Fruit fly (Drosophila melanogaster) whole organism, prepupa: ENCODE data around the gene tyf.

Experiments
- Blimp-1 ChIP-seq: fragments of 200-800 bp; sonication (Bioruptor generic); optimal IDR thresholded peaks from 3 replicates; lab custom pipeline; 2017; ENCODE audit warnings: missing biosample characterization, missing genetic modification characterization, mild to moderate bottlenecking, moderate library complexity, missing genetic modification reagents
- CG11294 ChIP-seq: fragments of 200-800 bp; sonication (Bioruptor generic); IDR thresholded peaks from 2 replicates; pipeline ENCODE4 v1.3.6; 2022; ENCODE audit warnings: missing biosample characterization, missing genetic modification characterization
- CG11762 ChIP-seq: fragments of 200-800 bp; sonication (Bioruptor generic); optimal IDR thresholded peaks from 3 replicates; lab custom pipeline; 2016; ENCODE audit warnings: missing biosample characterization, missing genetic modification characterization; ENCODE audit not compliant: insufficient read depth
- CG11902 ChIP-seq: fragments of 200-800 bp; sonication (Bioruptor generic); optimal IDR thresholded peaks from 3 replicates; lab custom pipeline; 2016; ENCODE audit warnings: missing biosample characterization, missing genetic modification characterization
- CG15336 ChIP-seq: fragments of 200-800 bp; sonication (Bioruptor generic); IDR thresholded peaks from 2 replicates; pipeline ENCODE4 v1.3.6; 2022; ENCODE audit warnings: missing biosample characterization, missing genetic modification characterization
- CG1621 ChIP-seq: fragments of 200-800 bp; sonication (Bioruptor generic); optimal IDR thresholded peaks from 3 replicates; lab custom pipeline; 2018; ENCODE audit warnings: missing biosample characterization, mild to moderate bottlenecking, missing genetic modification characterization
- CG16779 ChIP-seq: fragments of 200-800 bp; sonication (Bioruptor generic); optimal IDR thresholded peaks from 3 replicates; lab custom pipeline; 2017; ENCODE audit warnings: missing biosample characterization, mild to moderate bottlenecking, missing genetic modification characterization
- CG3032 ChIP-seq: fragments of 200-800 bp; optimal IDR thresholded peaks from 2 replicates; lab custom pipeline; 2019; ENCODE audit warnings: missing biosample characterization, mild to moderate bottlenecking, missing genetic modification characterization, moderate library complexity
- CG34406 ChIP-seq: fragments of 200-800 bp; sonication (Bioruptor generic); optimal IDR thresholded peaks from 3 replicates; lab custom pipeline; 2016; ENCODE audit warnings: missing biosample characterization, missing genetic modification characterization
- CG3919 ChIP-seq: fragments of 200-800 bp; sonication (Bioruptor generic); optimal IDR thresholded peaks from 3 replicates; lab custom pipeline; 2016; ENCODE audit warnings: missing biosample characterization, missing genetic modification characterization
- CG6163 ChIP-seq: fragments of 200-800 bp; sonication (Bioruptor generic); IDR thresholded peaks from 3 replicates; pipeline ENCODE4 v1.3.6; 2022; ENCODE audit warnings: missing biosample characterization, missing genetic modification characterization
- CG6276 ChIP-seq: fragments of 200-800 bp; sonication (Bioruptor generic); optimal IDR thresholded peaks from 2 replicates; lab custom pipeline; 2017; ENCODE audit warnings: missing biosample characterization, mild to moderate bottlenecking, missing genetic modification characterization
- CG6792 ChIP-seq: fragments of 200-800 bp; sonication (Bioruptor generic); optimal IDR thresholded peaks from 3 replicates; lab custom pipeline; 2016; ENCODE audit warnings: missing biosample characterization, missing genetic modification characterization
- CG6808 ChIP-seq: fragments of 200-800 bp; sonication (Bioruptor generic); optimal IDR thresholded peaks from 3 replicates; lab custom pipeline; 2017; ENCODE audit warnings: missing biosample characterization, missing genetic modification characterization, mild to moderate bottlenecking, moderate library complexity, missing genetic modification reagents
- CG6854 ChIP-seq: fragments of 200-800 bp; sonication (Bioruptor generic); optimal IDR thresholded peaks from 2 replicates; lab custom pipeline; 2017; ENCODE audit warnings: missing biosample characterization, mild to moderate bottlenecking, missing genetic modification characterization
- CG7368 ChIP-seq: fragments of 200-800 bp; sonication (Bioruptor generic); optimal IDR thresholded peaks from 3 replicates; lab custom pipeline; 2016; ENCODE audit warnings: missing biosample characterization, missing genetic modification characterization
- CG8632 ChIP-seq: fragments of 200-800 bp; sonication (Bioruptor generic); optimal IDR thresholded peaks from 3 replicates; lab custom pipeline; 2016; ENCODE audit warnings: missing biosample characterization, missing genetic modification characterization
- CG9139 ChIP-seq: fragments of 200-800 bp; sonication (Bioruptor generic); optimal IDR thresholded peaks from 3 replicates; lab custom pipeline; 2017; ENCODE audit warnings: missing biosample characterization, mild to moderate bottlenecking, missing genetic modification characterization
- Eip75B ChIP-seq: fragments of 200-800 bp; sonication (Bioruptor generic); optimal IDR thresholded peaks from 3 replicates; lab custom pipeline; 2016; ENCODE audit warnings: missing biosample characterization, missing genetic modification characterization
- Eip78C ChIP-seq: fragments of 200-800 bp; sonication (Bioruptor generic); peaks from one replicate; lab custom pipeline; 2016; ENCODE audit warnings: missing biosample characterization, missing genetic modification characterization
- Ets21C ChIP-seq: fragments of 200-800 bp; sonication (Bioruptor generic); optimal IDR thresholded peaks from 3 replicates; lab custom pipeline; 2016; ENCODE audit warnings: missing biosample characterization, missing genetic modification characterization
- Ets96B ChIP-seq: fragments of 200-800 bp; optimal IDR thresholded peaks from 2 replicates; lab custom pipeline; 2019; ENCODE audit warnings: missing biosample characterization, mild to moderate bottlenecking, missing genetic modification characterization, moderate library complexity
- Gug ChIP-seq: fragments of 200-800 bp; sonication (Bioruptor generic); IDR thresholded peaks from 2 replicates; pipeline ENCODE4 v1.3.6; 2022; ENCODE audit warnings: missing biosample characterization, missing genetic modification characterization
- Lpt ChIP-seq: fragments of 200-800 bp; sonication (Bioruptor generic); optimal IDR thresholded peaks from 3 replicates; lab custom pipeline; 2016; ENCODE audit warnings: missing biosample characterization, missing genetic modification characterization
- Met ChIP-seq: fragments of 200-800 bp; sonication (Bioruptor generic); optimal IDR thresholded peaks from 3 replicates; lab custom pipeline; 2016; ENCODE audit warnings: missing biosample characterization, missing genetic modification characterization
- OdsH ChIP-seq: fragments of 200-800 bp; sonication (Bioruptor generic); optimal IDR thresholded peaks from 3 replicates; lab custom pipeline; 2016; ENCODE audit warnings: missing biosample characterization, missing genetic modification characterization
- Smox ChIP-seq: fragments of 200-800 bp; sonication (Bioruptor generic); optimal IDR thresholded peaks from 3 replicates; lab custom pipeline; 2016; ENCODE audit warnings: missing biosample characterization, missing genetic modification characterization
- Sox14 ChIP-seq: fragments of 200-800 bp; sonication (Bioruptor generic); optimal IDR thresholded peaks from 3 replicates; lab custom pipeline; 2016; ENCODE audit warnings: missing biosample characterization, missing genetic modification characterization
- achi ChIP-seq: fragments of 200-800 bp; sonication (Bioruptor generic); optimal IDR thresholded peaks from 3 replicates; lab custom pipeline; 2016; ENCODE audit warnings: missing biosample characterization, missing genetic modification characterization
- dac ChIP-seq: fragments of 200-800 bp; sonication (Bioruptor generic); optimal IDR thresholded peaks from 2 replicates; lab custom pipeline; 2017; ENCODE audit warnings: missing biosample characterization, mild to moderate bottlenecking, missing genetic modification characterization
- dsx ChIP-seq: fragments of 200-800 bp; optimal IDR thresholded peaks from 3 replicates; lab custom pipeline; 2019; ENCODE audit warnings: missing biosample characterization, mild to moderate bottlenecking, missing genetic modification characterization, moderate library complexity; ENCODE audit not compliant: poor library complexity, severe bottlenecking
- eg ChIP-seq: fragments of 200-800 bp; sonication (Bioruptor generic); IDR thresholded peaks from 3 replicates; pipeline ENCODE4 v1.3.6; 2022; ENCODE audit warnings: missing biosample characterization, missing genetic modification characterization
- esn ChIP-seq: fragments of 200-800 bp; sonication (Bioruptor generic); optimal IDR thresholded peaks from 2 replicates; lab custom pipeline; 2016; ENCODE audit warnings: missing biosample characterization, mild to moderate bottlenecking, missing genetic modification characterization, moderate library complexity
- fd59A ChIP-seq: fragments of 200-800 bp; sonication (Bioruptor generic); optimal IDR thresholded peaks from 2 replicates; lab custom pipeline; 2017; ENCODE audit warnings: missing biosample characterization, mild to moderate bottlenecking, missing genetic modification characterization, missing genetic modification reagents
- fd85E ChIP-seq: fragments of 200-800 bp; sonication (Bioruptor generic); optimal IDR thresholded peaks from 3 replicates; lab custom pipeline; 2016; ENCODE audit warnings: missing biosample characterization, missing genetic modification characterization
- fkh ChIP-seq: fragments of 200-800 bp; sonication (Bioruptor generic); optimal IDR thresholded peaks from 3 replicates; lab custom pipeline; 2017; ENCODE audit warnings: missing biosample characterization, mild to moderate bottlenecking, missing genetic modification characterization, moderate library complexity
- net ChIP-seq: fragments of 200-800 bp; sonication (Bioruptor generic); optimal IDR thresholded peaks from 3 replicates; lab custom pipeline; 2016; ENCODE audit warnings: missing biosample characterization, missing genetic modification characterization
- salr ChIP-seq, 2 experiments: fragments of 200-800 bp; sonication (Bioruptor generic); optimal IDR thresholded peaks; 3 replicates each; lab custom pipeline; 2016 to 2018; ENCODE audit warnings: missing biosample characterization in 2 of 2, missing genetic modification characterization in 2 of 2, mild to moderate bottlenecking in 1 of 2
- svp ChIP-seq: fragments of 200-800 bp; sonication (Bioruptor generic); peaks from one replicate; lab custom pipeline; 2016; ENCODE audit warnings: missing biosample characterization, missing genetic modification characterization
- topi ChIP-seq: fragments of 200-800 bp; sonication (Bioruptor generic); optimal IDR thresholded peaks from 3 replicates; lab custom pipeline; 2016; ENCODE audit warnings: missing biosample characterization, missing genetic modification characterization

tyf gene

dm6 chrX:4104132-4104531, 12.7 kb upstream of the tyf start, which contains the start of the genes Xpac and brn:
Gene Xpac, minus strand, starts transcription at chrX:4104197.
Gene brn, plus strand, starts transcription at chrX:4104342.
- peak; percentile 96 for TF ChIP-seq fkh (GFP tag; lab: Kevin White, UChicago)
- no peak for TF ChIP-seq CG1621 (tag; lab: Kevin White, UChicago)
- no peak for TF ChIP-seq svp (GFP tag; lab: Kevin White, UChicago)
- TF ChIP-seq CG6808 (GFP tag; lab: Kevin White, UChicago): peak; percentile 57
- TF ChIP-seq esn: no peak
- no peak for TF ChIP-seq Ets21C (GFP tag; lab: Kevin White, UChicago)

DNA sequence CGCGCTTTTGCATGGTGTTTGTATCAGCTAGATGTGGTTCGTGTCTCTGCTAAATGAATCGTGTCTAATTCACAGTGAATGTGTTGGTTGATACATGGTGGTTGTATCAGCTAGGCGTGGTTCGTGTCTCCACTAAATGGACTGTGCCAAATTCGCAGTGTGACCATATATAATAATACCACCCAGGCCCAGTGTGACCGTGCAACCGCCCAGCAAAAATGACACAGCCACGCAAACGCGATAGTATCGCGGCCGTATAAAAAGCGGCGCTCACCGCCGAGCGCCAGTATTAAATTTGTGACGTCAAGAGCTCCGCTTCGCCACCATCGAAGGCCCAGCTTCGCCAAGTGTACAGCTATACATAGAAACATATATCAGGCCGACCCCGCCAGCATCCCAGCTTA, 11.0 kb upstream of the tyf start, which contains the start of gene cib:
TSS of gene cib (plus strand) at position 284 of the 404 bp plus-strand sequence.
- TF ChIP-seq CG34406 (GFP tag; lab: Kevin White, UChicago) (no peak), Sox14 (GFP tag; lab: Kevin White, UChicago) (no peak), dsx (GFP tag; lab: Kevin White, UChicago) (peak; percentile 52), CG6163 (GFP tag; lab: Robert Waterston, UW) (peak; percentile 45; the same call in 2 of the 3 replicates), CG8632 (GFP tag; lab: Kevin White, UChicago) (no peak), CG1621 (tag; lab: Kevin White, UChicago) (peak; percentile 17), Ets96B (tag; lab: Kevin White, UChicago) (no peak), eg (GFP tag; lab: Robert Waterston, UW) (peak; percentile 40; the same call in 2 of the 3 replicates), Gug (GFP tag; lab: Robert Waterston, UW) (no peak), achi (GFP tag; lab: Kevin White, UChicago) (no peak), topi (peak; percentile 52), esn (peak; percentile 63), Smox (peak; percentile 8), CG15336 (GFP tag; lab: Robert Waterston, UW) (no peak; the same call in 1 of the 2 replicates), salr (GFP tag; optimal IDR thresholded peaks at IDR 0.05; lab: Kevin White, UChicago) (no peak), CG3919 (GFP tag; lab: Kevin White, UChicago) (peak; percentile 58), Ets21C (GFP tag; lab: Kevin White, UChicago) (no peak), dac (GFP tag; lab: Kevin White, UChicago) (no peak), net (GFP tag; lab: Kevin White, UChicago) (peak; percentile 0), fd59A (GFP tag; lab: Kevin White, UChicago) (no peak), CG11762 (GFP tag; lab: Kevin White, UChicago) (no peak), CG6792 (GFP tag; lab: Kevin White, UChicago) (peak; percentile 28), Met (GFP tag; lab: Kevin White, UChicago) (peak; percentile 47), CG3032 (tag; lab: Kevin White, UChicago) (peak; percentile 10), Eip75B (GFP tag; lab: Kevin White, UChicago) (peak; percentile 41), CG11902 (no peak), Blimp-1 (GFP tag; lab: Kevin White, UChicago) (no peak), OdsH (GFP tag; lab: Kevin White, UChicago) (no peak), Eip78C (peak; percentile 68), fd85E (GFP tag; lab: Kevin White, UChicago) (no peak), Lpt (peak; percentile 39), CG11294 (no peak), CG7368 (GFP tag; lab: Kevin White, UChicago) (no peak), CG16779 (tag; lab: Kevin White, UChicago) (no peak), CG6854 (GFP tag; lab: Kevin White, UChicago) (peak; percentile 85), CG9139 (GFP tag; lab: Kevin White, UChicago) (no peak), CG6276 (GFP tag; lab: Kevin White, UChicago) (no peak)
- TF ChIP-seq, all 60 proteins: peak for 16
